Fruit fly (Drosophila melanogaster) whole organism, prepupa: Measurements from ENCODE around the gene Golgin104.

Source experiments
- Blimp-1 ChIP-seq: fragments of 200-800 bp; sonication (Bioruptor generic); optimal IDR thresholded peaks from 3 replicates; lab custom pipeline; 2017; ENCODE audit warnings: missing biosample characterization, missing genetic modification characterization, mild to moderate bottlenecking, moderate library complexity, missing genetic modification reagents
- CG10631 ChIP-seq: fragments of 200-800 bp; sonication (Bioruptor generic); optimal IDR thresholded peaks from 2 replicates; lab custom pipeline; 2016; ENCODE audit warnings: missing biosample characterization, missing genetic modification characterization
- CG10669 ChIP-seq: fragments of 200-800 bp; sonication (Bioruptor generic); optimal IDR thresholded peaks from 3 replicates; lab custom pipeline; 2018; ENCODE audit warnings: missing biosample characterization, mild to moderate bottlenecking, missing genetic modification characterization, moderate library complexity
- CG11762 ChIP-seq: fragments of 200-800 bp; sonication (Bioruptor generic); optimal IDR thresholded peaks from 3 replicates; lab custom pipeline; 2016; ENCODE audit warnings: missing biosample characterization, missing genetic modification characterization; ENCODE audit not compliant: insufficient read depth
- CG11902 ChIP-seq: fragments of 200-800 bp; sonication (Bioruptor generic); optimal IDR thresholded peaks from 3 replicates; lab custom pipeline; 2016; ENCODE audit warnings: missing biosample characterization, missing genetic modification characterization
- CG1621 ChIP-seq: fragments of 200-800 bp; sonication (Bioruptor generic); optimal IDR thresholded peaks from 3 replicates; lab custom pipeline; 2018; ENCODE audit warnings: missing biosample characterization, mild to moderate bottlenecking, missing genetic modification characterization
- CG16779 ChIP-seq: fragments of 200-800 bp; sonication (Bioruptor generic); optimal IDR thresholded peaks from 3 replicates; lab custom pipeline; 2017; ENCODE audit warnings: missing biosample characterization, mild to moderate bottlenecking, missing genetic modification characterization
- CG32006 ChIP-seq: fragments of 200-800 bp; sonication (Bioruptor generic); optimal IDR thresholded peaks from 3 replicates; lab custom pipeline; 2017; ENCODE audit warnings: missing biosample characterization, mild to moderate bottlenecking, missing genetic modification characterization
- CG34406 ChIP-seq: fragments of 200-800 bp; sonication (Bioruptor generic); optimal IDR thresholded peaks from 3 replicates; lab custom pipeline; 2016; ENCODE audit warnings: missing biosample characterization, missing genetic modification characterization
- CG4318 ChIP-seq: fragments of 200-800 bp; sonication (Bioruptor generic); optimal IDR thresholded peaks from 3 replicates; lab custom pipeline; 2017; ENCODE audit warnings: missing biosample characterization, mild to moderate bottlenecking, missing genetic modification characterization
- CG6854 ChIP-seq: fragments of 200-800 bp; sonication (Bioruptor generic); optimal IDR thresholded peaks from 2 replicates; lab custom pipeline; 2017; ENCODE audit warnings: missing biosample characterization, mild to moderate bottlenecking, missing genetic modification characterization
- CG8319 ChIP-seq: fragments of 200-800 bp; sonication (Bioruptor generic); optimal IDR thresholded peaks from 3 replicates; lab custom pipeline; 2016; ENCODE audit warnings: missing biosample characterization, missing genetic modification characterization
- CG8632 ChIP-seq: fragments of 200-800 bp; sonication (Bioruptor generic); optimal IDR thresholded peaks from 3 replicates; lab custom pipeline; 2016; ENCODE audit warnings: missing biosample characterization, missing genetic modification characterization
- CG9139 ChIP-seq: fragments of 200-800 bp; sonication (Bioruptor generic); optimal IDR thresholded peaks from 3 replicates; lab custom pipeline; 2017; ENCODE audit warnings: missing biosample characterization, mild to moderate bottlenecking, missing genetic modification characterization
- Eip78C ChIP-seq: fragments of 200-800 bp; sonication (Bioruptor generic); peaks from one replicate; lab custom pipeline; 2016; ENCODE audit warnings: missing biosample characterization, missing genetic modification characterization
- Eip93F ChIP-seq: fragments of 200-800 bp; sonication (Bioruptor generic); optimal IDR thresholded peaks from 2 replicates; lab custom pipeline; 2016; ENCODE audit warnings: missing biosample characterization, mild to moderate bottlenecking, missing genetic modification characterization
- Ets21C ChIP-seq: fragments of 200-800 bp; sonication (Bioruptor generic); optimal IDR thresholded peaks from 3 replicates; lab custom pipeline; 2016; ENCODE audit warnings: missing biosample characterization, missing genetic modification characterization
- Ets96B ChIP-seq: fragments of 200-800 bp; optimal IDR thresholded peaks from 2 replicates; lab custom pipeline; 2019; ENCODE audit warnings: missing biosample characterization, mild to moderate bottlenecking, missing genetic modification characterization, moderate library complexity
- Gug ChIP-seq: fragments of 200-800 bp; sonication (Bioruptor generic); IDR thresholded peaks from 2 replicates; pipeline ENCODE4 v1.3.6; 2022; ENCODE audit warnings: missing biosample characterization, missing genetic modification characterization
- Hr39 ChIP-seq: fragments of 200-800 bp; sonication (Bioruptor generic); optimal IDR thresholded peaks from 2 replicates; lab custom pipeline; 2016; ENCODE audit warnings: missing biosample characterization, missing genetic modification characterization
- Hr4 ChIP-seq: fragments of 200-800 bp; sonication (Bioruptor generic); optimal IDR thresholded peaks from 3 replicates; lab custom pipeline; 2016; ENCODE audit warnings: missing biosample characterization, missing genetic modification characterization
- Met ChIP-seq: fragments of 200-800 bp; sonication (Bioruptor generic); optimal IDR thresholded peaks from 3 replicates; lab custom pipeline; 2016; ENCODE audit warnings: missing biosample characterization, missing genetic modification characterization
- Smox ChIP-seq: fragments of 200-800 bp; sonication (Bioruptor generic); optimal IDR thresholded peaks from 3 replicates; lab custom pipeline; 2016; ENCODE audit warnings: missing biosample characterization, missing genetic modification characterization
- Sox14 ChIP-seq: fragments of 200-800 bp; sonication (Bioruptor generic); optimal IDR thresholded peaks from 3 replicates; lab custom pipeline; 2016; ENCODE audit warnings: missing biosample characterization, missing genetic modification characterization
- Sox15 ChIP-seq: fragments of 200-800 bp; sonication (Bioruptor generic); optimal IDR thresholded peaks from 3 replicates; lab custom pipeline; 2016; ENCODE audit warnings: missing biosample characterization, missing genetic modification characterization
- achi ChIP-seq: fragments of 200-800 bp; sonication (Bioruptor generic); optimal IDR thresholded peaks from 3 replicates; lab custom pipeline; 2016; ENCODE audit warnings: missing biosample characterization, missing genetic modification characterization
- acj6 ChIP-seq: fragments of 200-800 bp; sonication (Bioruptor generic); optimal IDR thresholded peaks from 3 replicates; lab custom pipeline; 2016; ENCODE audit warnings: missing biosample characterization, missing genetic modification characterization
- dac ChIP-seq: fragments of 200-800 bp; sonication (Bioruptor generic); optimal IDR thresholded peaks from 2 replicates; lab custom pipeline; 2017; ENCODE audit warnings: missing biosample characterization, mild to moderate bottlenecking, missing genetic modification characterization
- dsx ChIP-seq: fragments of 200-800 bp; optimal IDR thresholded peaks from 3 replicates; lab custom pipeline; 2019; ENCODE audit warnings: missing biosample characterization, mild to moderate bottlenecking, missing genetic modification characterization, moderate library complexity; ENCODE audit not compliant: poor library complexity, severe bottlenecking
- eg ChIP-seq: fragments of 200-800 bp; sonication (Bioruptor generic); IDR thresholded peaks from 3 replicates; pipeline ENCODE4 v1.3.6; 2022; ENCODE audit warnings: missing biosample characterization, missing genetic modification characterization
- esn ChIP-seq: fragments of 200-800 bp; sonication (Bioruptor generic); optimal IDR thresholded peaks from 2 replicates; lab custom pipeline; 2016; ENCODE audit warnings: missing biosample characterization, mild to moderate bottlenecking, missing genetic modification characterization, moderate library complexity
- fd59A ChIP-seq: fragments of 200-800 bp; sonication (Bioruptor generic); optimal IDR thresholded peaks from 2 replicates; lab custom pipeline; 2017; ENCODE audit warnings: missing biosample characterization, mild to moderate bottlenecking, missing genetic modification characterization, missing genetic modification reagents
- fd85E ChIP-seq: fragments of 200-800 bp; sonication (Bioruptor generic); optimal IDR thresholded peaks from 3 replicates; lab custom pipeline; 2016; ENCODE audit warnings: missing biosample characterization, missing genetic modification characterization
- fkh ChIP-seq: fragments of 200-800 bp; sonication (Bioruptor generic); optimal IDR thresholded peaks from 3 replicates; lab custom pipeline; 2017; ENCODE audit warnings: missing biosample characterization, mild to moderate bottlenecking, missing genetic modification characterization, moderate library complexity
- net ChIP-seq: fragments of 200-800 bp; sonication (Bioruptor generic); optimal IDR thresholded peaks from 3 replicates; lab custom pipeline; 2016; ENCODE audit warnings: missing biosample characterization, missing genetic modification characterization
- pdm3 ChIP-seq: fragments of 200-800 bp; sonication (Bioruptor generic); optimal IDR thresholded peaks from 3 replicates; lab custom pipeline; 2016; ENCODE audit warnings: missing biosample characterization, missing genetic modification characterization
- spab ChIP-seq: fragments of 200-800 bp; sonication (Bioruptor generic); optimal IDR thresholded peaks from 2 replicates; lab custom pipeline; 2017; ENCODE audit warnings: missing biosample characterization, mild to moderate bottlenecking, missing genetic modification characterization, missing genetic modification reagents
- ss ChIP-seq, 2 experiments: fragments of 200-800 bp; sonication (Bioruptor generic); optimal IDR thresholded peaks; 2 replicates in 1 of 2; 3 replicates in 1 of 2; lab custom pipeline; 2017 to 2018; ENCODE audit warnings: mild to moderate bottlenecking in 2 of 2, missing biosample characterization in 2 of 2, missing genetic modification characterization in 2 of 2, moderate library complexity in 1 of 2
- svp ChIP-seq: fragments of 200-800 bp; sonication (Bioruptor generic); peaks from one replicate; lab custom pipeline; 2016; ENCODE audit warnings: missing biosample characterization, missing genetic modification characterization
- topi ChIP-seq: fragments of 200-800 bp; sonication (Bioruptor generic); optimal IDR thresholded peaks from 3 replicates; lab custom pipeline; 2016; ENCODE audit warnings: missing biosample characterization, missing genetic modification characterization

Gene Golgin104

DNA sequence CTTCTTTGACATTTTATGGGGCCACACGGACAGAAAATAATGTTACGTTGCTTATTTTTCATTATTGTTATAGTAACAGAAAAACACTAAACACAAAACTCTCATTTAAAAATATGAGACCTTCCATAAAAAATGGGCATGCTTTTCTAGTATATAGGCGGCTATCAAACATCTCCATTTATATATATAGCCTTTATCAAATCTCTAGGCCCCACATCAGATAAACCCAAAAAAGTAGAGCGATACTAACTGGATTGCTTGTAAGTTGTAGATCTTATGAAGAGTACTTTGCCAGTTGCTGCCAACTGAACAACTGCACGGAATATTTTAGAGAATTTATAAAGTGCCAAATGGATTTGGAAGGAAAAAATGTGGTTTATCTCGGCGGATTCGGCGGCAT, 17.8 kb upstream of the Golgin104 start, which contains the start of gene CG18814:
TSS of gene CG18814 (plus strand) at position 301 of the 400 bp plus-strand sequence.
- no peak for TF ChIP-seq Ets21C (GFP tag; lab: Kevin White, UChicago)
- TF ChIP-seq CG11902 (GFP tag; lab: Kevin White, UChicago): no peak
- no peak for TF ChIP-seq CG32006 (GFP tag; lab: Kevin White, UChicago)
- no peak for TF ChIP-seq CG9139 (GFP tag; lab: Kevin White, UChicago)
- no peak for TF ChIP-seq Sox15 (GFP tag; lab: Kevin White, UChicago)
- TF ChIP-seq Sox14 (GFP tag; lab: Kevin White, UChicago): no peak
- TF ChIP-seq acj6: no peak
- no peak for TF ChIP-seq Ets96B (tag; lab: Kevin White, UChicago)

DNA sequence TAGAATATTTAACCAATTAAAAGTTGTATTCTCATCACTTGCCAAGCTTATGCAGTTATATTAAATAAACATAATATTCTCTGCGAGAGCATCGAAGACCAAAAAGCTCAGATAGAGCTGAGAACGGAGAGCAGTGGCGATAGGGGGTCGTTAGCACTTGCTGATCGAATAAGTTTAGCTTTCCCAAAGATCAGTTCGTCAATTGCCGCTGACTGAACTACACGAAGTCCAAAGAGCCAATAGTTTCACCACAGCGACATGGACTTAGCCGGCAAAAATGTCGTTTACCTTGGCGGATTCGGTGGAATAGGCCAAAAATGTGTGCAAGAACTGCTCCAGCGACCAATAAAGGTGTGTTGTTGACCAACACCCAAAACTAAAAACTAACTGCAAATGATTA, 16.4 kb upstream of the Golgin104 start, which contains the start of gene CG4842:
TSS of gene CG4842 (plus strand) at position 191 of the 400 bp plus-strand sequence.
- TF ChIP-seq fd85E (GFP tag; lab: Kevin White, UChicago) (no peak), spab (no peak), svp (GFP tag; lab: Kevin White, UChicago) (peak; percentile 70), dsx (GFP tag; lab: Kevin White, UChicago) (no peak)

DNA sequence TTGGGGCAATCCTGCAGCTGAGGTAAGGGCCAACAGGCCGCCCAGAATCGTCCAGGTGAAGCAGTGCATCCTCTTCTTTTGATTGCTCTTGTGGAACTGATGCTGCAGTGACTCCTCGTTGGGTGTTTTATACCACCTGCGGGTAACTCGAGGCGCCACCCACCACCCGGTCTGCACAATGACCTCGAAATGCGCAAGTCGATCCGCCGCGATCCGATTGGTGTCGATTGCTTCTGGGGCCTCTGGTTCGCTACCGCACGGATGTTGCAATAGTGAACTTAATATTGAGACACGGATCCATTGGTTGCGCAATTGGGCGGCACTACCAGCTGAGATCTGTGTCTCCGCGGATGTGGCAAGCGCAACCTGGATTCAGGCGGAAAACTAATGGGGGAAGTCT, 15.5 kb upstream of the Golgin104 start, which contains the start of gene Cpr72Ec:
TSS of gene Cpr72Ec (minus strand) at position 101 of the 400 bp plus-strand sequence.
- TF ChIP-seq Blimp-1 (GFP tag; lab: Kevin White, UChicago) (no peak), Eip93F (GFP tag; lab: Kevin White, UChicago) (no peak), Smox (GFP tag; lab: Kevin White, UChicago) (no peak), fkh (GFP tag; lab: Kevin White, UChicago) (no peak), dac (no peak), CG6854 (GFP tag; lab: Kevin White, UChicago) (no peak), CG4318 (GFP tag; lab: Kevin White, UChicago) (no peak), Met (GFP tag; lab: Kevin White, UChicago) (no peak)

- TF ChIP-seq CG9139 (GFP tag; lab: Kevin White, UChicago) (no peak), achi (GFP tag; lab: Kevin White, UChicago) (no peak), fd59A (GFP tag; lab: Kevin White, UChicago) (no peak), net (no peak), CG16779 (no peak), CG10669 (GFP tag; lab: Kevin White, UChicago) (no peak), svp (GFP tag; lab: Kevin White, UChicago) (no peak), esn (GFP tag; lab: Kevin White, UChicago) (no peak), Sox14 (GFP tag; lab: Kevin White, UChicago) (no peak), Eip78C (GFP tag; lab: Kevin White, UChicago) (no peak), Gug (no peak), CG34406 (GFP tag; lab: Kevin White, UChicago) (no peak), Blimp-1 (GFP tag; lab: Kevin White, UChicago) (no peak), Sox15 (GFP tag; lab: Kevin White, UChicago) (no peak), CG8632 (GFP tag; lab: Kevin White, UChicago) (no peak), CG8319 (GFP tag; lab: Kevin White, UChicago) (no peak)
These were observed 12.8 kb upstream of the Golgin104 start, which contains the start of gene Cpr72Eb for dm6 chr3L:16364599-16364998. TSS of gene Cpr72Eb (plus strand) at chr3L:16364899.

dm6 chr3L:16364182-16364581, 12.4 kb upstream of the Golgin104 start:
- TF ChIP-seq dsx (GFP tag; lab: Kevin White, UChicago): peak; percentile 90
- peak; percentile 87 for TF ChIP-seq CG10631 (GFP tag; lab: Kevin White, UChicago)
- TF ChIP-seq CG1621 (tag; lab: Kevin White, UChicago): peak; percentile 84
- peak; percentile 88 for TF ChIP-seq spab
- peak; percentile 87 for TF ChIP-seq Sox14 (GFP tag; lab: Kevin White, UChicago)
- TF ChIP-seq Eip78C (GFP tag; lab: Kevin White, UChicago): peak; percentile 98
- peak; percentile 91 to 94 for TF ChIP-seq ss (GFP tag; optimal IDR thresholded peaks at IDR 0.05; lab: Kevin White, UChicago)
- TF ChIP-seq topi (GFP tag; lab: Kevin White, UChicago): peak; percentile 91
- TF ChIP-seq fd85E (GFP tag; lab: Kevin White, UChicago): peak; percentile 63
- peak; percentile 85 for TF ChIP-seq Smox (GFP tag; lab: Kevin White, UChicago)
- peak; percentile 85 for TF ChIP-seq Met (GFP tag; lab: Kevin White, UChicago)
- peak; percentile 84 for TF ChIP-seq CG11762
- TF ChIP-seq Ets21C (GFP tag; lab: Kevin White, UChicago): peak; percentile 69
- no peak for TF ChIP-seq eg
- TF ChIP-seq fd59A (GFP tag; lab: Kevin White, UChicago): peak; percentile 87
- peak; percentile 85 for TF ChIP-seq pdm3 (GFP tag; lab: Kevin White, UChicago)
- peak; percentile 86 for TF ChIP-seq achi (GFP tag; lab: Kevin White, UChicago)
- TF ChIP-seq CG4318 (GFP tag; lab: Kevin White, UChicago): peak; percentile 39
- peak; percentile 75 for TF ChIP-seq Hr39
- TF ChIP-seq Eip93F (GFP tag; lab: Kevin White, UChicago): peak; percentile 17
- TF ChIP-seq Blimp-1 (GFP tag; lab: Kevin White, UChicago): peak; percentile 63
- peak; percentile 94 for TF ChIP-seq svp (GFP tag; lab: Kevin White, UChicago)
- peak; percentile 44 for TF ChIP-seq Hr4
